Fruit fly (Drosophila melanogaster) whole organism, embryonic: ENCODE results near the gene CG13601.

ENCODE experiments used
- B-H1 ChIP-seq: fragments of 200-800 bp; sonication (Bioruptor generic); IDR thresholded peaks from 3 replicates; pipeline ENCODE4 v1.3.6; 2022; ENCODE audit warnings: missing biosample characterization, missing genetic modification characterization
- BEAF-32 ChIP-seq: fragments of 200-800 bp; sonication (Bioruptor generic); optimal IDR thresholded peaks from 3 replicates; lab custom pipeline; 2017; ENCODE audit warnings: missing biosample characterization, missing genetic modification characterization, mild to moderate bottlenecking, moderate library complexity, missing genetic modification reagents
- CG10462 ChIP-seq: fragments of 200-800 bp; sonication (Bioruptor generic); optimal IDR thresholded peaks from 2 replicates; lab custom pipeline; 2016; ENCODE audit warnings: missing biosample characterization, missing genetic modification characterization
- CG11456 ChIP-seq: fragments of 200-800 bp; sonication (Bioruptor generic); IDR thresholded peaks from 3 replicates; pipeline ENCODE4 v1.3.6; 2022; ENCODE audit warnings: missing biosample characterization, missing genetic modification characterization
- CG11560 ChIP-seq: fragments of 200-800 bp; sonication (Bioruptor generic); IDR thresholded peaks from 3 replicates; pipeline ENCODE4 v1.3.6; 2022; ENCODE audit warnings: missing biosample characterization, missing genetic modification characterization
- CG12071 ChIP-seq: fragments of 200-800 bp; sonication (Bioruptor generic); optimal IDR thresholded peaks from 3 replicates; lab custom pipeline; 2018; ENCODE audit warnings: missing biosample characterization, mild to moderate bottlenecking, missing genetic modification characterization
- CG12769 ChIP-seq: fragments of 200-800 bp; sonication (Bioruptor generic); optimal IDR thresholded peaks from 2 replicates; lab custom pipeline; 2019; ENCODE audit warnings: missing biosample characterization, mild to moderate bottlenecking, missing genetic modification characterization, moderate library complexity
- CG14014 ChIP-seq: fragments of 200-800 bp; sonication (Bioruptor generic); IDR thresholded peaks from 2 replicates; pipeline ENCODE4 v1.3.6; 2022; ENCODE audit warnings: missing biosample characterization, missing genetic modification characterization
- CG14710 ChIP-seq: fragments of 200-800 bp; sonication (Bioruptor generic); optimal IDR thresholded peaks from 3 replicates; lab custom pipeline; 2019; ENCODE audit warnings: missing biosample characterization, mild to moderate bottlenecking, missing genetic modification characterization, moderate library complexity
- CG15269 ChIP-seq: fragments of 200-800 bp; sonication (Bioruptor generic); optimal IDR thresholded peaks from 2 replicates; lab custom pipeline; 2018; ENCODE audit warnings: missing biosample characterization, mild to moderate bottlenecking, missing genetic modification characterization, moderate library complexity
- CG15696 ChIP-seq: fragments of 200-800 bp; sonication (Bioruptor generic); optimal IDR thresholded peaks from 2 replicates; lab custom pipeline; 2019; ENCODE audit warnings: missing biosample characterization, mild to moderate bottlenecking, missing genetic modification characterization, moderate library complexity
- CG16815 ChIP-seq: fragments of 200-800 bp; sonication (Bioruptor generic); optimal IDR thresholded peaks from 3 replicates; lab custom pipeline; 2017; ENCODE audit warnings: missing biosample characterization, mild to moderate bottlenecking, missing genetic modification characterization
- CG18619 ChIP-seq: fragments of 200-800 bp; sonication (Bioruptor generic); optimal IDR thresholded peaks from 3 replicates; lab custom pipeline; 2017; ENCODE audit warnings: missing biosample characterization, mild to moderate bottlenecking, missing genetic modification characterization
- CG32532 ChIP-seq: fragments of 200-800 bp; sonication (Bioruptor generic); IDR thresholded peaks from 2 replicates; pipeline ENCODE4 v1.3.6; 2022; ENCODE audit warnings: missing biosample characterization, missing genetic modification characterization
- CG32767 ChIP-seq: fragments of 200-800 bp; sonication (Bioruptor generic); IDR thresholded peaks from 2 replicates; pipeline ENCODE4 v1.3.6; 2022; ENCODE audit warnings: missing biosample characterization, missing genetic modification characterization
- CG32772 ChIP-seq: fragments of 200-800 bp; sonication (Bioruptor generic); IDR thresholded peaks from 2 replicates; pipeline ENCODE4 v1.3.6; 2022; ENCODE audit warnings: missing biosample characterization, missing genetic modification characterization
- CG4730 ChIP-seq: fragments of 200-800 bp; sonication (Bioruptor generic); IDR thresholded peaks from 2 replicates; pipeline ENCODE4 v1.3.6; 2022; ENCODE audit warnings: missing biosample characterization, missing genetic modification characterization
- CG4820 ChIP-seq: fragments of 200-800 bp; sonication (Bioruptor generic); optimal IDR thresholded peaks from 3 replicates; lab custom pipeline; 2016; ENCODE audit warnings: missing biosample characterization, missing genetic modification characterization
- CG7357 ChIP-seq: fragments of 200-800 bp; sonication (Bioruptor generic); IDR thresholded peaks from 3 replicates; pipeline ENCODE4 v1.3.6; 2022; ENCODE audit warnings: missing biosample characterization, missing genetic modification characterization
- CG9817 ChIP-seq: fragments of 200-800 bp; sonication (Bioruptor generic); optimal IDR thresholded peaks from 2 replicates; lab custom pipeline; 2018; ENCODE audit warnings: missing biosample characterization, mild to moderate bottlenecking, missing genetic modification characterization, moderate library complexity
- CHES-1-like ChIP-seq: fragments of 200-800 bp; sonication (Bioruptor generic); optimal IDR thresholded peaks from 2 replicates; lab custom pipeline; 2016; ENCODE audit warnings: missing biosample characterization, missing genetic modification characterization
- CkIIα-i1 ChIP-seq: fragments of 200-800 bp; sonication (Bioruptor generic); IDR thresholded peaks from 2 replicates; pipeline ENCODE4 v1.3.6; 2022; ENCODE audit warnings: missing biosample characterization, missing genetic modification characterization
- Dek ChIP-seq: fragments of 200-800 bp; sonication (Bioruptor generic); optimal IDR thresholded peaks from 3 replicates; lab custom pipeline; 2019; ENCODE audit warnings: missing biosample characterization, mild to moderate bottlenecking, missing genetic modification characterization, moderate library complexity
- E2f2 ChIP-seq: fragments of 200-800 bp; sonication (Bioruptor generic); IDR thresholded peaks from 2 replicates; pipeline ENCODE4 v1.3.6; 2022; ENCODE audit warnings: missing biosample characterization, missing genetic modification characterization
- Hr3 ChIP-seq: fragments of 200-800 bp; sonication (Bioruptor generic); optimal IDR thresholded peaks from 3 replicates; lab custom pipeline; 2016; ENCODE audit warnings: missing biosample characterization, missing genetic modification characterization
- Lim3 ChIP-seq: fragments of 200-800 bp; sonication (Bioruptor generic); IDR thresholded peaks from 2 replicates; pipeline ENCODE4 v1.3.6; 2022; ENCODE audit warnings: missing biosample characterization, missing genetic modification characterization
- MTF-1 ChIP-seq: fragments of 200-800 bp; sonication (Bioruptor generic); optimal IDR thresholded peaks from 2 replicates; lab custom pipeline; 2018; ENCODE audit warnings: missing biosample characterization, mild to moderate bottlenecking, missing genetic modification characterization, borderline replicate concordance
- Mes4 ChIP-seq: fragments of 200-800 bp; sonication (Bioruptor generic); optimal IDR thresholded peaks from 2 replicates; lab custom pipeline; 2016; ENCODE audit warnings: missing biosample characterization, missing genetic modification characterization
- Oaz ChIP-seq: fragments of 200-800 bp; sonication (Bioruptor generic); IDR thresholded peaks from 2 replicates; pipeline ENCODE4 v1.3.6; 2022; ENCODE audit warnings: missing biosample characterization, missing genetic modification characterization
- Ravus ChIP-seq: fragments of 200-800 bp; sonication (Bioruptor generic); IDR thresholded peaks from 2 replicates; pipeline ENCODE4 v1.3.6; 2022; ENCODE audit warnings: missing biosample characterization, missing genetic modification characterization
- Taf1 ChIP-seq: fragments of 200-800 bp; sonication (Bioruptor generic); IDR thresholded peaks from 2 replicates; pipeline ENCODE4 v1.3.6; 2022; ENCODE audit warnings: missing biosample characterization, missing genetic modification characterization
- abd-A ChIP-seq: fragments of 200-800 bp; sonication (Bioruptor generic); optimal IDR thresholded peaks from 3 replicates; lab custom pipeline; 2019; ENCODE audit warnings: missing biosample characterization, mild to moderate bottlenecking, missing genetic modification characterization, moderate library complexity
- ase ChIP-seq: fragments of 200-800 bp; sonication (Bioruptor generic); IDR thresholded peaks from 3 replicates; pipeline ENCODE4 v1.3.6; 2022; ENCODE audit warnings: missing biosample characterization, missing genetic modification characterization
- bigmax ChIP-seq: fragments of 200-800 bp; sonication (Bioruptor generic); optimal IDR thresholded peaks from 2 replicates; lab custom pipeline; 2018; ENCODE audit warnings: missing biosample characterization, mild to moderate bottlenecking, missing genetic modification characterization
- cad ChIP-seq: fragments of >200 bp; optimal IDR thresholded peaks from 2 replicates; lab custom pipeline; 2017; ENCODE audit warnings: missing biosample characterization, missing genetic modification characterization
- cas ChIP-seq: fragments of 200-800 bp; sonication (Bioruptor generic); IDR thresholded peaks from 2 replicates; pipeline ENCODE4 v1.3.6; 2022; ENCODE audit warnings: missing biosample characterization, missing genetic modification characterization
- eve ChIP-seq, 2 experiments: fragments of >200 bp; optimal IDR thresholded peaks; 2 replicates each; lab custom pipeline; 2017; ENCODE audit warnings: missing biosample characterization in 2 of 2, missing genetic modification characterization in 2 of 2
- fd64A ChIP-seq: fragments of 200-800 bp; sonication (Bioruptor generic); optimal IDR thresholded peaks from 3 replicates; lab custom pipeline; 2018; ENCODE audit warnings: missing biosample characterization, mild to moderate bottlenecking, missing genetic modification characterization
- fru ChIP-seq: fragments of >200 bp; optimal IDR thresholded peaks from 2 replicates; lab custom pipeline; 2017
- ftz-f1 ChIP-seq: fragments of 200-800 bp; sonication (Bioruptor generic); optimal IDR thresholded peaks from 2 replicates; lab custom pipeline; 2016; ENCODE audit warnings: missing biosample characterization, missing genetic modification characterization
- gem ChIP-seq: fragments of 200-800 bp; sonication (Bioruptor generic); optimal IDR thresholded peaks from 2 replicates; lab custom pipeline; 2019; ENCODE audit warnings: missing biosample characterization, mild to moderate bottlenecking, missing genetic modification characterization, moderate library complexity
- grau ChIP-seq: fragments of 200-800 bp; optimal IDR thresholded peaks from 3 replicates; lab custom pipeline; 2019; ENCODE audit warnings: missing biosample characterization, mild to moderate bottlenecking, missing genetic modification characterization, moderate library complexity
- h ChIP-seq: fragments of >200 bp; optimal IDR thresholded peaks from 2 replicates; lab custom pipeline; 2017
- klu ChIP-seq: fragments of 200-800 bp; sonication (Bioruptor generic); IDR thresholded peaks from 2 replicates; pipeline ENCODE4 v1.3.6; 2022; ENCODE audit warnings: missing biosample characterization, missing genetic modification characterization
- knrl ChIP-seq: fragments of 200-800 bp; sonication (Bioruptor generic); IDR thresholded peaks from 3 replicates; pipeline ENCODE4 v1.3.6; 2022; ENCODE audit warnings: missing biosample characterization, missing genetic modification characterization; ENCODE audit not compliant: partially characterized antibody
- lmd ChIP-seq: fragments of 200-800 bp; sonication (Bioruptor generic); IDR thresholded peaks from 2 replicates; pipeline ENCODE4 v1.3.6; 2022; ENCODE audit warnings: missing biosample characterization, missing genetic modification characterization
- mam ChIP-seq: fragments of 200-800 bp; sonication (Bioruptor generic); optimal IDR thresholded peaks from 3 replicates; lab custom pipeline; 2016; ENCODE audit warnings: missing biosample characterization, missing genetic modification characterization
- onecut ChIP-seq: fragments of 200-800 bp; sonication (Bioruptor generic); IDR thresholded peaks from 2 replicates; pipeline ENCODE4 v1.3.6; 2022; ENCODE audit warnings: missing biosample characterization, missing genetic modification characterization
- pb ChIP-seq: fragments of 200-800 bp; sonication (Bioruptor generic); optimal IDR thresholded peaks from 3 replicates; lab custom pipeline; 2016; ENCODE audit warnings: missing biosample characterization, missing genetic modification characterization
- row ChIP-seq: fragments of 200-800 bp; sonication (Bioruptor generic); IDR thresholded peaks from 3 replicates; pipeline ENCODE4 v1.3.6; 2022; ENCODE audit warnings: missing biosample characterization, missing genetic modification characterization
- zf30C ChIP-seq: fragments of 200-800 bp; sonication (Bioruptor generic); optimal IDR thresholded peaks from 3 replicates; lab custom pipeline; 2018; ENCODE audit warnings: missing biosample characterization, mild to moderate bottlenecking, missing genetic modification characterization

The CG13601 gene

dm6 chr3R:23920874-23921539, 6.4 kb downstream of the CG13601 start (continued):
- TF ChIP-seq ftz-f1: peak; percentile 79
- peak; percentile 52 for TF ChIP-seq CG12071 (GFP tag; lab: Kevin White, UChicago)
- TF ChIP-seq CG4820 (GFP tag; lab: Kevin White, UChicago): peak; percentile 88
- peak; percentile 76 for TF ChIP-seq row (GFP tag; lab: Robert Waterston, UW)
- no peak for TF ChIP-seq CG16815 (GFP tag; lab: Kevin White, UChicago)
- peak; percentile 9; the same call in 1 of the 2 replicates for TF ChIP-seq E2f2 (GFP tag; lab: Robert Waterston, UW)
- TF ChIP-seq Oaz: no peak
- TF ChIP-seq Lim3 (GFP tag; lab: Robert Waterston, UW): no peak
- no peak for TF ChIP-seq BEAF-32 (GFP tag; lab: Kevin White, UChicago)
- TF ChIP-seq cas (GFP tag; lab: Robert Waterston, UW): 0 out of 2 replicates have a peak, but pooled peaks have one; percentile 40
- TF ChIP-seq cad (GFP tag; lab: Kevin White, UChicago): no peak
- peak; percentile 94 for TF ChIP-seq CG12769 (tag; lab: Kevin White, UChicago)
- TF ChIP-seq lmd (GFP tag; lab: Robert Waterston, UW): peak; percentile 56; the same call in 1 of the 2 replicates
- TF ChIP-seq knrl (GFP tag; lab: Robert Waterston, UW): no peak
- TF ChIP-seq mam (GFP tag; lab: Kevin White, UChicago): peak; percentile 40
- no peak for TF ChIP-seq bigmax (GFP tag; lab: Kevin White, UChicago)
- TF ChIP-seq klu (GFP tag; lab: Robert Waterston, UW): 0 out of 2 replicates have a peak, but pooled peaks have one; percentile 22
- TF ChIP-seq CkIIα-i1 (GFP tag; lab: Robert Waterston, UW): no peak
- TF ChIP-seq CG32532 (GFP tag; lab: Robert Waterston, UW): peak; percentile 83
- TF ChIP-seq CG11456: peak; percentile 81
- TF ChIP-seq CG18619: peak; percentile 14
- TF ChIP-seq pb (GFP tag; lab: Kevin White, UChicago): peak; percentile 77
- peak; percentile 79 for TF ChIP-seq CG14014 (GFP tag; lab: Robert Waterston, UW)
- no peak for TF ChIP-seq CG11560 (tag; lab: Robert Waterston, UW)
- no peak for TF ChIP-seq MTF-1 (GFP tag; lab: Kevin White, UChicago)
- TF ChIP-seq CG32772: 0 out of 2 replicates have a peak, but pooled peaks have one; percentile 10
- TF ChIP-seq eve (GFP tag; optimal IDR thresholded peaks at IDR 0.05; lab: Kevin White, UChicago): no peak
- TF ChIP-seq CG4730 (GFP tag; lab: Robert Waterston, UW): 0 out of 2 replicates have a peak, but pooled peaks have one; percentile 15
- TF ChIP-seq fd64A (GFP tag; lab: Kevin White, UChicago): no peak
- no peak for TF ChIP-seq CG14710 (tag; lab: Kevin White, UChicago)
- TF ChIP-seq Taf1 (GFP tag; lab: Robert Waterston, UW): peak; percentile 67; the same call in 1 of the 2 replicates
- TF ChIP-seq onecut (GFP tag; lab: Robert Waterston, UW): peak; percentile 35; the same call in 1 of the 2 replicates
- no peak for TF ChIP-seq CG7357 (GFP tag; lab: Robert Waterston, UW)
- TF ChIP-seq Mes4 (GFP tag; lab: Kevin White, UChicago): peak; percentile 9
- peak; percentile 43 for TF ChIP-seq CG15269 (tag; lab: Kevin White, UChicago)
- TF ChIP-seq fru: no peak
- TF ChIP-seq CG32767 (GFP tag; lab: Robert Waterston, UW): 0 out of 2 replicates have a peak, but pooled peaks have one; percentile 11
- peak; percentile 72 for TF ChIP-seq CG9817 (tag; lab: Kevin White, UChicago)
- peak; percentile 58 for TF ChIP-seq grau (tag; lab: Kevin White, UChicago)
- TF ChIP-seq Hr3: no peak
- peak; percentile 51 for TF ChIP-seq CHES-1-like
- TF ChIP-seq Ravus: no peak
- peak; percentile 11 for TF ChIP-seq Dek (tag; lab: Kevin White, UChicago)
- TF ChIP-seq zf30C (GFP tag; lab: Kevin White, UChicago): no peak
- TF ChIP-seq B-H1: peak; percentile 30; the same call in 1 of the 3 replicates
- TF ChIP-seq gem (tag; lab: Kevin White, UChicago): peak; percentile 39
- TF ChIP-seq CG10462 (GFP tag; lab: Kevin White, UChicago): no peak
- TF ChIP-seq h (lab: Kevin White, UChicago): no peak
- peak; percentile 93 for TF ChIP-seq abd-A (tag; lab: Kevin White, UChicago)
- peak; percentile 19 for TF ChIP-seq CG15696 (tag; lab: Kevin White, UChicago)
- peak; percentile 30; the same call in 1 of the 3 replicates for TF ChIP-seq ase (GFP tag; lab: Robert Waterston, UW)
